Fruit fly (Drosophila melanogaster): ENCODE measurements around the gene IFT46.

DNA sequence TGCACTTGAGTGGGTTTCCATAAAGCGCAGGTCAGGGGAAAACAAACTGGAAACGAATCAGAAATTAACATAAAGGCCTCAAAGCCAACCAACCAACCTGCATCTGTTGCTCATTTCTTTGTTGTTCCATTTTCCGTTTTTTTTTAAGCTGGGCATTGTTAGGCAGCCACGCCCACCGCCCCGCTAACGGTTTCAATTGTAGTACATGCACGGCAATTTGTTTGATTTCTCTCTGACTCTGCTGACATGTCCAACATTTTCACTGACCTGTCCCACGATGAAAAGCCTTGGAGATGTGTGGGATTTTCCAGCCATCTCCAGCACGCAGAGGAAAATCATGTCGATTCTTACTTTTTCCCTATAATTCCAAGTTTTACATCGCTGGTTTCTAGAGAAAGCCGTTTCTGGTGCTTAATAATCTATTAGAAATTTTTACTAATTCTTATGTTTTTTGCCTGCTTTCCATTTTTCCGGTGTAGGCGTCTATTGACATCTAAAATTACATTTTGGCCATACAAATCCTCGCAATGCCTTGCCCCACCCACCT is 40.9 kb upstream of the IFT46 start:
- TF ChIP-seq CG8478 (optimal IDR thresholded peaks at IDR 0.05) (no peak), CTCF (optimal IDR thresholded peaks at IDR 0.05) (no peak)
